Worm (Caenorhabditis elegans) whole organism, early embryonic: Measurements from ENCODE around the gene slc-17.1.

Experiments used
- B0310.2 ChIP-seq: sonication (generic microtip); optimal IDR thresholded peaks from 2 replicates; lab custom pipeline; 2016; ENCODE audit warnings: mild to moderate bottlenecking, missing genetic modification characterization, missing compliant biosample characterization
- F13C5.2 ChIP-seq: sonication (generic microtip); optimal IDR thresholded peaks from 2 replicates; lab custom pipeline; 2017; ENCODE audit warnings: mild to moderate bottlenecking, missing genetic modification characterization, inconsistent platforms, missing compliant biosample characterization
- aly-1 ChIP-seq: sonication (generic microtip); optimal IDR thresholded peaks from 2 replicates; lab custom pipeline; 2016; ENCODE audit warnings: missing genetic modification characterization, missing compliant biosample characterization
- ama-1 ChIP-seq: fragments of 150-350 bp; optimal IDR thresholded peaks from 2 replicates; lab custom pipeline; 2014
- ceh-13 ChIP-seq: fragments of 200-800 bp; sonication (Bioruptor generic); optimal IDR thresholded peaks from 2 replicates; lab custom pipeline; 2018; ENCODE audit warnings: mild to moderate bottlenecking, missing genetic modification characterization, missing compliant biosample characterization
- ceh-36 ChIP-seq: sonication (generic microtip); optimal IDR thresholded peaks from 2 replicates; lab custom pipeline; 2016; ENCODE audit warnings: missing genetic modification characterization, inconsistent platforms, missing compliant biosample characterization
- ets-7 ChIP-seq: sonication (generic microtip); optimal IDR thresholded peaks from 2 replicates; lab custom pipeline; 2016; ENCODE audit warnings: missing genotype, missing genetic modification characterization, missing compliant biosample characterization
- flt-1 ChIP-seq: fragments of 200-800 bp; sonication (Bioruptor generic); IDR thresholded peaks from 2 replicates; pipeline ENCODE4 v1.3.6; 2022; ENCODE audit warnings: missing genetic modification characterization, missing compliant biosample characterization
- hmbx-1 ChIP-seq: sonication (generic microtip); optimal IDR thresholded peaks from 2 replicates; lab custom pipeline; 2016; ENCODE audit warnings: mild to moderate bottlenecking, missing genetic modification characterization, missing compliant biosample characterization
- hmg-4 ChIP-seq: fragments of 200-800 bp; sonication (Bioruptor generic); optimal IDR thresholded peaks from 2 replicates; lab custom pipeline; 2018; ENCODE audit warnings: mild to moderate bottlenecking, missing genetic modification characterization, missing compliant biosample characterization
- hnd-1 ChIP-seq: sonication (generic microtip); optimal IDR thresholded peaks from 2 replicates; lab custom pipeline; 2016; ENCODE audit warnings: missing genetic modification characterization, missing compliant biosample characterization
- pes-1 ChIP-seq: fragments of 200-800 bp; sonication (Bioruptor generic); IDR thresholded peaks from 2 replicates; pipeline ENCODE4 v1.3.6; 2022; ENCODE audit warnings: missing genetic modification reagents, missing genetic modification characterization, missing compliant biosample characterization
- scrt-1 ChIP-seq: fragments of 200-800 bp; sonication (Bioruptor generic); IDR thresholded peaks from 2 replicates; pipeline ENCODE4 v1.3.6; 2022; ENCODE audit warnings: missing genetic modification characterization, missing compliant biosample characterization
- sea-1 ChIP-seq: fragments of 200-800 bp; sonication (Bioruptor generic); conservative IDR thresholded peaks from 2 replicates; pipeline ENCODE4 v1.3.6; 2022; ENCODE audit warnings: missing genetic modification characterization, missing compliant biosample characterization
- tbx-11 ChIP-seq: fragments of 200-800 bp; sonication (Bioruptor generic); IDR thresholded peaks from 2 replicates; pipeline ENCODE4 v1.3.6; 2022; ENCODE audit warnings: missing genetic modification characterization, missing compliant biosample characterization
- tbx-37 ChIP-seq: fragments of 200-800 bp; sonication (Bioruptor generic); conservative IDR thresholded peaks from 2 replicates; pipeline ENCODE4 v1.3.6; 2022; ENCODE audit warnings: missing genetic modification reagents, missing genetic modification characterization, missing compliant biosample characterization
- tra-4 ChIP-seq: sonication (generic microtip); optimal IDR thresholded peaks from 2 replicates; lab custom pipeline; 2017; ENCODE audit warnings: missing genetic modification characterization, missing compliant biosample characterization

The slc-17.1 gene

ce11 chrX:17475974-17476373 is 11.3 kb upstream of the slc-17.1 start:
- no peak for TF ChIP-seq ceh-13 (GFP tag; lab: Kevin White, UChicago)
- no peak for TF ChIP-seq tbx-37 (GFP tag; lab: Robert Waterston, UW)
- no peak for TF ChIP-seq ama-1 (lab: Kevin White, UChicago)
- no peak for TF ChIP-seq B0310.2 (tag; lab: Kevin White, UChicago)
- no peak for TF ChIP-seq hnd-1 (tag; lab: Kevin White, UChicago)
- TF ChIP-seq pes-1 (GFP tag; lab: Robert Waterston, UW) = no peak
- no peak for TF ChIP-seq sea-1 (GFP tag; lab: Robert Waterston, UW)
- no peak for TF ChIP-seq hmbx-1 (tag; lab: Kevin White, UChicago)
- TF ChIP-seq flt-1 (GFP tag; lab: Robert Waterston, UW) = no peak
- no peak for TF ChIP-seq ets-7
- TF ChIP-seq tra-4 (tag; lab: Kevin White, UChicago) = no peak
- no peak for TF ChIP-seq tbx-11 (GFP tag; lab: Robert Waterston, UW)
- no peak for TF ChIP-seq hmg-4 (GFP tag; lab: Kevin White, UChicago)
- TF ChIP-seq ceh-36 (tag; lab: Kevin White, UChicago) = no peak
- TF ChIP-seq aly-1 (tag; lab: Kevin White, UChicago) = no peak
- no peak for TF ChIP-seq F13C5.2 (tag; lab: Kevin White, UChicago)
- TF ChIP-seq scrt-1 = no peak

- TF ChIP-seq ama-1 (lab: Kevin White, UChicago) (no peak), B0310.2 (tag; lab: Kevin White, UChicago) (no peak), scrt-1 (no peak), ceh-36 (tag; lab: Kevin White, UChicago) (no peak), aly-1 (tag; lab: Kevin White, UChicago) (no peak), sea-1 (GFP tag; lab: Robert Waterston, UW) (no peak), pes-1 (GFP tag; lab: Robert Waterston, UW) (no peak), tbx-37 (GFP tag; lab: Robert Waterston, UW) (no peak), tbx-11 (GFP tag; lab: Robert Waterston, UW) (no peak), hnd-1 (tag; lab: Kevin White, UChicago) (no peak), hmg-4 (GFP tag; lab: Kevin White, UChicago) (no peak), ets-7 (no peak), F13C5.2 (tag; lab: Kevin White, UChicago) (no peak)
These were observed 9.9 kb upstream of the slc-17.1 start, which contains the start of gene tps-1 for ce11 chrX:17474521-17475170. Gene tps-1 (minus strand): TSS chrX:17474534.

DNA sequence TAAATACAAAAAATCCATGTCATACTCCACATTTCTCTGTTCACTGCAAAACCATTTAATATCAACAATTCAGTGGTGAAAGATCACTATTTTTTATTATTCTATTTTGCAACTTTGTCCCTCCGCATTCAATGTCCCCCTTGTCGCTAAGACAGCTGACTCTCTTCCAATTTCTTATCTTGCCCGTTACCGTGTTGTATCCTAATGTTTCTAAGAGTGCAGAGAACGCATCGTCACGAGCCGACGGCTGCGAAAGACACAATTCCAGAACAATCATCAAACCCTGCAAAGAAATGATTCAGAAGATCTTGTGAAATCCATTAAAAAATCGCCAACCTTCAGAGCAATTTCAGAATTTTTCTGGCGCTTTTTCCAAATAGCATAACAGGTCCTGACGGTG is 8.2 kb upstream of the slc-17.1 start:
- TF ChIP-seq F13C5.2 (tag; lab: Kevin White, UChicago) (no peak), flt-1 (GFP tag; lab: Robert Waterston, UW) (no peak), tra-4 (tag; lab: Kevin White, UChicago) (no peak), hnd-1 (tag; lab: Kevin White, UChicago) (no peak), scrt-1 (no peak), ceh-36 (tag; lab: Kevin White, UChicago) (no peak), pes-1 (GFP tag; lab: Robert Waterston, UW) (no peak), sea-1 (GFP tag; lab: Robert Waterston, UW) (no peak), ets-7 (no peak)

- TF ChIP-seq ama-1 (lab: Kevin White, UChicago) (no peak), B0310.2 (tag; lab: Kevin White, UChicago) (no peak), hmg-4 (GFP tag; lab: Kevin White, UChicago) (no peak), tra-4 (tag; lab: Kevin White, UChicago) (no peak), hnd-1 (tag; lab: Kevin White, UChicago) (no peak), aly-1 (tag; lab: Kevin White, UChicago) (no peak), ceh-13 (GFP tag; lab: Kevin White, UChicago) (no peak), sea-1 (GFP tag; lab: Robert Waterston, UW) (no peak), tbx-11 (GFP tag; lab: Robert Waterston, UW) (no peak), ceh-36 (tag; lab: Kevin White, UChicago) (no peak), pes-1 (GFP tag; lab: Robert Waterston, UW) (no peak), ets-7 (no peak), flt-1 (GFP tag; lab: Robert Waterston, UW) (no peak), F13C5.2 (tag; lab: Kevin White, UChicago) (no peak)
These were observed 7.0 kb upstream of the slc-17.1 start for ce11 chrX:17471703-17472102.

- TF ChIP-seq scrt-1 (no peak), ets-7 (no peak), hmbx-1 (tag; lab: Kevin White, UChicago) (no peak), tbx-37 (GFP tag; lab: Robert Waterston, UW) (no peak), tbx-11 (GFP tag; lab: Robert Waterston, UW) (no peak), ama-1 (lab: Kevin White, UChicago) (no peak), tra-4 (tag; lab: Kevin White, UChicago) (no peak), B0310.2 (tag; lab: Kevin White, UChicago) (no peak), pes-1 (GFP tag; lab: Robert Waterston, UW) (no peak), flt-1 (GFP tag; lab: Robert Waterston, UW) (no peak), hnd-1 (tag; lab: Kevin White, UChicago) (no peak), ceh-13 (GFP tag; lab: Kevin White, UChicago) (no peak), aly-1 (tag; lab: Kevin White, UChicago) (no peak), ceh-36 (tag; lab: Kevin White, UChicago) (no peak), F13C5.2 (tag; lab: Kevin White, UChicago) (no peak), hmg-4 (GFP tag; lab: Kevin White, UChicago) (no peak), sea-1 (GFP tag; lab: Robert Waterston, UW) (no peak)
These were observed 3.8 kb upstream of the slc-17.1 start for ce11 chrX:17468483-17468882.

ce11 chrX:17466615-17467014 is 1.9 kb upstream of the slc-17.1 start, which contains the start of gene ZK54.3:
Gene ZK54.3 (minus strand): TSS chrX:17467005.
- TF ChIP-seq tra-4 (tag; lab: Kevin White, UChicago) = no peak
- no peak for TF ChIP-seq B0310.2 (tag; lab: Kevin White, UChicago)
- no peak for TF ChIP-seq hmbx-1 (tag; lab: Kevin White, UChicago)
- no peak for TF ChIP-seq tbx-37 (GFP tag; lab: Robert Waterston, UW)
- no peak for TF ChIP-seq pes-1 (GFP tag; lab: Robert Waterston, UW)
- TF ChIP-seq ceh-13 (GFP tag; lab: Kevin White, UChicago) = no peak
- TF ChIP-seq hnd-1 (tag; lab: Kevin White, UChicago) = no peak
- TF ChIP-seq scrt-1 = no peak
- no peak for TF ChIP-seq sea-1 (GFP tag; lab: Robert Waterston, UW)
- no peak for TF ChIP-seq ama-1 (lab: Kevin White, UChicago)
- TF ChIP-seq aly-1 (tag; lab: Kevin White, UChicago) = no peak
